Worm (Caenorhabditis elegans): ENCODE results near the gene otub-4.

- no peak for TF ChIP-seq egl-5 (tag; optimal IDR thresholded peaks at IDR 0.05)
- no peak for TF ChIP-seq ztf-4 (tag; optimal IDR thresholded peaks at IDR 0.05)
- no peak for TF ChIP-seq fkh-10 (GFP tag; optimal IDR thresholded peaks at IDR 0.05)
- no peak for TF ChIP-seq unc-39 (tag; optimal IDR thresholded peaks at IDR 0.05)
- no peak for TF ChIP-seq elt-1 (tag; optimal IDR thresholded peaks at IDR 0.05)
- TF ChIP-seq nhr-76 (tag; optimal IDR thresholded peaks at IDR 0.05) = no peak
- TF ChIP-seq nhr-11 (tag; optimal IDR thresholded peaks at IDR 0.05) = no peak
- no peak for TF ChIP-seq ama-1 (optimal IDR thresholded peaks at IDR 0.05)
- TF ChIP-seq nhr-23 (tag; optimal IDR thresholded peaks at IDR 0.05) = no peak
- TF ChIP-seq lin-15B (tag; optimal IDR thresholded peaks at IDR 0.05) = no peak
- no peak for TF ChIP-seq fkh-2 (tag; optimal IDR thresholded peaks at IDR 0.05)
- no peak for TF ChIP-seq nhr-25 (tag; optimal IDR thresholded peaks at IDR 0.05)
Observed at ce11 chrIV:3395581-3395980, 17.7 kb upstream of the otub-4 start, which contains the start of gene C04C3.14.
